Worm (Caenorhabditis elegans): ENCODE results near the gene emc-2.

ce11 chrII:1258634-1259033 is 47.3 kb downstream of the emc-2 start, which contains the start of gene clpr-2:
- TF ChIP-seq aly-2 (tag; optimal IDR thresholded peaks at IDR 0.05) (no peak), unc-62 (GFP tag; optimal IDR thresholded peaks at IDR 0.05) (no peak), aha-1 (tag; optimal IDR thresholded peaks at IDR 0.05) (no peak), elt-3 (tag; optimal IDR thresholded peaks at IDR 0.05) (no peak), ztf-11 (tag; optimal IDR thresholded peaks at IDR 0.05) (no peak), nhr-237 (tag; optimal IDR thresholded peaks at IDR 0.05) (no peak), hlh-17 (GFP tag; optimal IDR thresholded peaks at IDR 0.05; ENCODE audit: borderline replicate concordance) (no peak), unc-130 (tag; optimal IDR thresholded peaks at IDR 0.05) (no peak)

Data from whole organism, L1 larva.